Fruit fly (Drosophila melanogaster) whole organism, embryonic: ENCODE data around the gene fzo.

Experiments
- Ada2b ChIP-seq: fragments of 200-800 bp; sonication (Bioruptor generic); IDR thresholded peaks from 2 replicates; pipeline ENCODE4 v1.3.6; 2022; ENCODE audit warnings: missing biosample characterization, missing genetic modification characterization
- BtbVII ChIP-seq: fragments of 200-800 bp; sonication (Bioruptor generic); optimal IDR thresholded peaks from 3 replicates; lab custom pipeline; 2017; ENCODE audit warnings: missing biosample characterization, mild to moderate bottlenecking, missing genetic modification characterization
- CG1024 ChIP-seq: fragments of 200-800 bp; sonication (Bioruptor generic); IDR thresholded peaks from 2 replicates; pipeline ENCODE4 v1.3.6; 2022; ENCODE audit warnings: missing biosample characterization, missing genetic modification characterization
- CG10321 ChIP-seq: fragments of 200-800 bp; sonication (Bioruptor generic); IDR thresholded peaks from 2 replicates; pipeline ENCODE4 v1.3.6; 2022; ENCODE audit warnings: missing biosample characterization, missing genetic modification characterization
- CG12236 ChIP-seq: fragments of 200-800 bp; sonication (Bioruptor generic); optimal IDR thresholded peaks from 2 replicates; lab custom pipeline; 2016; ENCODE audit warnings: missing biosample characterization, missing genetic modification characterization
- CG12769 ChIP-seq: fragments of 200-800 bp; sonication (Bioruptor generic); optimal IDR thresholded peaks from 2 replicates; lab custom pipeline; 2019; ENCODE audit warnings: missing biosample characterization, mild to moderate bottlenecking, missing genetic modification characterization, moderate library complexity
- CG13296 ChIP-seq: fragments of 200-800 bp; sonication (Bioruptor generic); optimal IDR thresholded peaks from 3 replicates; lab custom pipeline; 2018; ENCODE audit warnings: missing biosample characterization, mild to moderate bottlenecking, missing genetic modification characterization
- CG14710 ChIP-seq: fragments of 200-800 bp; sonication (Bioruptor generic); optimal IDR thresholded peaks from 3 replicates; lab custom pipeline; 2019; ENCODE audit warnings: missing biosample characterization, mild to moderate bottlenecking, missing genetic modification characterization, moderate library complexity
- CG18764 ChIP-seq: fragments of 200-800 bp; sonication (Bioruptor generic); optimal IDR thresholded peaks from 3 replicates; lab custom pipeline; 2016; ENCODE audit warnings: missing biosample characterization, missing genetic modification characterization
- CG2678 ChIP-seq: fragments of 200-800 bp; sonication (Bioruptor generic); optimal IDR thresholded peaks from 3 replicates; lab custom pipeline; 2019; ENCODE audit warnings: missing biosample characterization, mild to moderate bottlenecking, missing genetic modification characterization, moderate library complexity
- CG4360 ChIP-seq: fragments of 200-800 bp; sonication (Bioruptor generic); IDR thresholded peaks from 2 replicates; pipeline ENCODE4 v1.3.6; 2022; ENCODE audit warnings: missing biosample characterization, missing genetic modification characterization
- CG4730 ChIP-seq: fragments of 200-800 bp; sonication (Bioruptor generic); IDR thresholded peaks from 2 replicates; pipeline ENCODE4 v1.3.6; 2022; ENCODE audit warnings: missing biosample characterization, missing genetic modification characterization
- CG6765 ChIP-seq: fragments of 200-800 bp; sonication (Bioruptor generic); optimal IDR thresholded peaks from 3 replicates; lab custom pipeline; 2017; ENCODE audit warnings: missing biosample characterization, mild to moderate bottlenecking, missing genetic modification characterization
- CG6813 ChIP-seq: fragments of 200-800 bp; sonication (Bioruptor generic); optimal IDR thresholded peaks from 2 replicates; lab custom pipeline; 2017; ENCODE audit warnings: missing biosample characterization, missing genetic modification characterization, mild to moderate bottlenecking, moderate library complexity, missing genetic modification reagents
- CG7556 ChIP-seq: fragments of 200-800 bp; sonication (Bioruptor generic); optimal IDR thresholded peaks from 2 replicates; lab custom pipeline; 2017; ENCODE audit warnings: missing biosample characterization, mild to moderate bottlenecking, missing genetic modification characterization
- CG7839 ChIP-seq: fragments of 200-800 bp; sonication (Bioruptor generic); optimal IDR thresholded peaks from 3 replicates; lab custom pipeline; 2018; ENCODE audit warnings: missing biosample characterization, mild to moderate bottlenecking, missing genetic modification characterization, moderate library complexity
- CG7963 ChIP-seq: fragments of 200-800 bp; sonication (Bioruptor generic); IDR thresholded peaks from 3 replicates; pipeline ENCODE4 v1.3.6; 2022; ENCODE audit warnings: missing biosample characterization, missing genetic modification characterization; ENCODE audit not compliant: partially characterized antibody
- CG8359 ChIP-seq: fragments of 200-800 bp; sonication (Bioruptor generic); optimal IDR thresholded peaks from 2 replicates; lab custom pipeline; 2017; ENCODE audit warnings: missing biosample characterization, mild to moderate bottlenecking, missing genetic modification characterization, borderline replicate concordance
- CG8944 ChIP-seq: fragments of 200-800 bp; sonication (Bioruptor generic); optimal IDR thresholded peaks from 3 replicates; lab custom pipeline; 2016; ENCODE audit warnings: missing biosample characterization, missing genetic modification characterization
- CG9727 ChIP-seq: fragments of 200-800 bp; sonication (Bioruptor generic); optimal IDR thresholded peaks from 3 replicates; lab custom pipeline; 2017; ENCODE audit warnings: missing biosample characterization, mild to moderate bottlenecking, missing genetic modification characterization
- CG9876 ChIP-seq: fragments of 200-800 bp; sonication (Bioruptor generic); optimal IDR thresholded peaks from 2 replicates; lab custom pipeline; 2016; ENCODE audit warnings: missing biosample characterization, missing genetic modification characterization
- CTCF ChIP-seq: fragments of 200-800 bp; sonication (Bioruptor generic); optimal IDR thresholded peaks from 2 replicates; lab custom pipeline; 2017; ENCODE audit warnings: missing biosample characterization, mild to moderate bottlenecking, missing genetic modification characterization, moderate library complexity
- CkIIα-i1 ChIP-seq: fragments of 200-800 bp; sonication (Bioruptor generic); IDR thresholded peaks from 2 replicates; pipeline ENCODE4 v1.3.6; 2022; ENCODE audit warnings: missing biosample characterization, missing genetic modification characterization
- Eip74EF ChIP-seq, 2 experiments: fragments of 200-800 bp in 1 of 2; fragments of >200 bp in 1 of 2; sonication (Bioruptor generic) in 1 of 2; optimal IDR thresholded peaks; 2 replicates each; lab custom pipeline; 2017 to 2019; ENCODE audit warnings: missing biosample characterization in 2 of 2, missing genetic modification characterization in 2 of 2, mild to moderate bottlenecking in 1 of 2, moderate library complexity in 1 of 2
- Hr3 ChIP-seq: fragments of 200-800 bp; sonication (Bioruptor generic); optimal IDR thresholded peaks from 3 replicates; lab custom pipeline; 2016; ENCODE audit warnings: missing biosample characterization, missing genetic modification characterization
- Hsf ChIP-seq: fragments of 200-800 bp; sonication (Bioruptor generic); optimal IDR thresholded peaks from 3 replicates; lab custom pipeline; 2016; ENCODE audit warnings: missing biosample characterization, missing genetic modification characterization
- Meics ChIP-seq: fragments of 200-800 bp; sonication (Bioruptor generic); optimal IDR thresholded peaks from 2 replicates; lab custom pipeline; 2017; ENCODE audit warnings: missing biosample characterization, mild to moderate bottlenecking, missing genetic modification characterization
- Opbp ChIP-seq: fragments of 200-800 bp; sonication (Bioruptor generic); IDR thresholded peaks from 3 replicates; pipeline ENCODE4 v1.3.6; 2022; ENCODE audit warnings: missing biosample characterization, missing genetic modification characterization; ENCODE audit not compliant: partially characterized antibody
- Six4 ChIP-seq: fragments of 200-800 bp; sonication (Bioruptor generic); optimal IDR thresholded peaks from 2 replicates; lab custom pipeline; 2016; ENCODE audit warnings: missing biosample characterization, missing genetic modification characterization
- Sox102F ChIP-seq: fragments of 200-800 bp; sonication (Bioruptor generic); optimal IDR thresholded peaks from 2 replicates; lab custom pipeline; 2018; ENCODE audit warnings: missing biosample characterization, mild to moderate bottlenecking, missing genetic modification characterization, moderate library complexity
- Sry-β ChIP-seq: fragments of 200-800 bp; sonication (Bioruptor generic); optimal IDR thresholded peaks from 2 replicates; lab custom pipeline; 2018; ENCODE audit warnings: missing biosample characterization, mild to moderate bottlenecking, missing genetic modification characterization, moderate library complexity
- al ChIP-seq: fragments of 200-800 bp; sonication (Bioruptor generic); IDR thresholded peaks from 2 replicates; pipeline ENCODE4 v1.3.6; 2022; ENCODE audit warnings: missing biosample characterization, missing genetic modification characterization
- btn ChIP-seq: fragments of 200-800 bp; sonication (Bioruptor generic); optimal IDR thresholded peaks from 2 replicates; lab custom pipeline; 2016; ENCODE audit warnings: missing biosample characterization, missing genetic modification characterization
- cato ChIP-seq: fragments of 200-800 bp; sonication (Bioruptor generic); optimal IDR thresholded peaks from 2 replicates; lab custom pipeline; 2016; ENCODE audit warnings: missing biosample characterization, missing genetic modification characterization, borderline replicate concordance
- cwo ChIP-seq: fragments of 200-800 bp; sonication (Bioruptor generic); optimal IDR thresholded peaks from 3 replicates; lab custom pipeline; 2017; ENCODE audit warnings: missing biosample characterization, missing genetic modification characterization, mild to moderate bottlenecking, moderate library complexity, missing genetic modification reagents
- esg ChIP-seq: fragments of 200-800 bp; sonication (Bioruptor generic); conservative IDR thresholded peaks from 2 replicates; pipeline ENCODE4 v1.3.6; 2022; ENCODE audit warnings: missing biosample characterization, missing genetic modification characterization
- exex ChIP-seq: fragments of 200-800 bp; sonication (Bioruptor generic); optimal IDR thresholded peaks from 4 replicates; lab custom pipeline; 2018; ENCODE audit warnings: missing biosample characterization, mild to moderate bottlenecking, missing genetic modification characterization, moderate library complexity
- fd96Cb ChIP-seq: fragments of 200-800 bp; sonication (Bioruptor generic); optimal IDR thresholded peaks from 2 replicates; lab custom pipeline; 2018; ENCODE audit warnings: missing biosample characterization, mild to moderate bottlenecking, missing genetic modification characterization, moderate library complexity
- ftz-f1 ChIP-seq: fragments of 200-800 bp; sonication (Bioruptor generic); optimal IDR thresholded peaks from 2 replicates; lab custom pipeline; 2016; ENCODE audit warnings: missing biosample characterization, missing genetic modification characterization
- grn ChIP-seq: fragments of 200-800 bp; sonication (Bioruptor generic); optimal IDR thresholded peaks from 3 replicates; lab custom pipeline; 2017; ENCODE audit warnings: missing biosample characterization, missing genetic modification characterization
- gt ChIP-seq: fragments of 200-800 bp; sonication (Bioruptor generic); IDR thresholded peaks from 2 replicates; pipeline ENCODE4 v1.3.6; 2022; ENCODE audit warnings: missing biosample characterization, missing genetic modification characterization
- jing ChIP-seq: fragments of 200-800 bp; sonication (Bioruptor generic); optimal IDR thresholded peaks from 2 replicates; lab custom pipeline; 2018; ENCODE audit warnings: missing biosample characterization, mild to moderate bottlenecking, missing genetic modification characterization
- nau ChIP-seq: fragments of 200-800 bp; sonication (Bioruptor generic); optimal IDR thresholded peaks from 3 replicates; lab custom pipeline; 2017; ENCODE audit warnings: missing biosample characterization, mild to moderate bottlenecking, missing genetic modification characterization, missing genetic modification reagents
- nom ChIP-seq: fragments of 200-800 bp; sonication (Bioruptor generic); optimal IDR thresholded peaks from 2 replicates; lab custom pipeline; 2017; ENCODE audit warnings: missing biosample characterization, missing genetic modification characterization, mild to moderate bottlenecking, moderate library complexity, missing genetic modification reagents
- pros ChIP-seq: fragments of 200-800 bp; sonication (Bioruptor generic); optimal IDR thresholded peaks from 3 replicates; lab custom pipeline; 2019; ENCODE audit warnings: missing biosample characterization, mild to moderate bottlenecking, missing genetic modification characterization, moderate library complexity
- sd ChIP-seq: fragments of 200-800 bp; sonication (Bioruptor generic); optimal IDR thresholded peaks from 3 replicates; lab custom pipeline; 2018; ENCODE audit warnings: missing biosample characterization, mild to moderate bottlenecking, missing genetic modification characterization, moderate library complexity
- sens ChIP-seq: fragments of 200-800 bp; sonication (Bioruptor generic); peaks from one replicate; lab custom pipeline; 2016; ENCODE audit warnings: missing biosample characterization, missing genetic modification characterization
- sim ChIP-seq: fragments of 200-800 bp; sonication (Bioruptor generic); IDR thresholded peaks from 2 replicates; pipeline ENCODE4 v1.3.6; 2022; ENCODE audit warnings: missing biosample characterization, missing genetic modification characterization
- tin ChIP-seq: fragments of 200-800 bp; sonication (Bioruptor generic); optimal IDR thresholded peaks from 3 replicates; lab custom pipeline; 2016; ENCODE audit warnings: missing biosample characterization, missing genetic modification characterization
- ttk ChIP-seq: fragments of 200-800 bp; sonication (Bioruptor generic); IDR thresholded peaks from 2 replicates; pipeline ENCODE4 v2.1.2; 2022; ENCODE audit warnings: missing biosample characterization, missing genetic modification characterization

fzo gene

dm6 chr3R:23180980-23181630, 22.7 kb downstream of the fzo start (continued):
- TF ChIP-seq tin (GFP tag; lab: Kevin White, UChicago) (no peak), btn (no peak), CG9876 (GFP tag; lab: Kevin White, UChicago) (no peak), CG8359 (GFP tag; lab: Kevin White, UChicago) (peak; percentile 17), grn (GFP tag; lab: Kevin White, UChicago) (peak; percentile 16), CG2678 (tag; lab: Kevin White, UChicago) (peak; percentile 77), CG1024 (GFP tag; lab: Robert Waterston, UW) (peak; percentile 42; the same call in 1 of the 2 replicates), fd96Cb (tag; lab: Kevin White, UChicago) (peak; percentile 31), CTCF (no peak), CG7963 (no peak), CG4730 (no peak), CG12769 (tag; lab: Kevin White, UChicago) (no peak), CG9727 (peak; percentile 24), Sry-β (GFP tag; lab: Kevin White, UChicago) (peak; percentile 20), Ada2b (no peak), Meics (GFP tag; lab: Kevin White, UChicago) (peak; percentile 84), CG6813 (GFP tag; lab: Kevin White, UChicago) (peak; percentile 29), CG4360 (GFP tag; lab: Robert Waterston, UW) (0 out of 2 replicates have a peak, but pooled peaks have one; percentile 33), cato (GFP tag; lab: Kevin White, UChicago) (no peak), CG13296 (GFP tag; lab: Kevin White, UChicago) (peak; percentile 27), ttk (GFP tag; lab: Robert Waterston, UW) (no peak), sd (tag; lab: Kevin White, UChicago) (no peak), CG14710 (tag; lab: Kevin White, UChicago) (peak; percentile 45), nom (GFP tag; lab: Kevin White, UChicago) (no peak), CG6765 (peak; percentile 7), CG7556 (GFP tag; lab: Kevin White, UChicago) (peak; percentile 27), sim (GFP tag; lab: Robert Waterston, UW) (no peak), CG8944 (peak; percentile 5), pros (no peak), CG18764 (peak; percentile 66), gt (GFP tag; lab: Robert Waterston, UW) (no peak), Hsf (no peak), exex (tag; lab: Kevin White, UChicago) (peak; percentile 75), CkIIα-i1 (GFP tag; lab: Robert Waterston, UW) (no peak), ftz-f1 (GFP tag; lab: Kevin White, UChicago) (no peak), CG7839 (tag; lab: Kevin White, UChicago) (no peak), Sox102F (no peak), sens (GFP tag; lab: Kevin White, UChicago) (peak; percentile 77), esg (GFP tag; lab: Robert Waterston, UW) (no peak), al (GFP tag; lab: Robert Waterston, UW) (no peak), Opbp (GFP tag; lab: Robert Waterston, UW) (no peak), nau (GFP tag; lab: Kevin White, UChicago) (peak; percentile 49), Hr3 (GFP tag; lab: Kevin White, UChicago) (no peak), jing (no peak), CG10321 (GFP tag; lab: Robert Waterston, UW) (no peak), BtbVII (GFP tag; lab: Kevin White, UChicago) (peak; percentile 21), Eip74EF (GFP tag; optimal IDR thresholded peaks at IDR 0.05; lab: Kevin White, UChicago) (peak in 1 of 2 experiments; percentile 33), CG12236 (GFP tag; lab: Kevin White, UChicago) (no peak), Six4 (GFP tag; lab: Kevin White, UChicago) (peak; percentile 20), cwo (GFP tag; lab: Kevin White, UChicago) (peak; percentile 45)
